Worm (Caenorhabditis elegans): ENCODE results near the gene swan-1.

DNA sequence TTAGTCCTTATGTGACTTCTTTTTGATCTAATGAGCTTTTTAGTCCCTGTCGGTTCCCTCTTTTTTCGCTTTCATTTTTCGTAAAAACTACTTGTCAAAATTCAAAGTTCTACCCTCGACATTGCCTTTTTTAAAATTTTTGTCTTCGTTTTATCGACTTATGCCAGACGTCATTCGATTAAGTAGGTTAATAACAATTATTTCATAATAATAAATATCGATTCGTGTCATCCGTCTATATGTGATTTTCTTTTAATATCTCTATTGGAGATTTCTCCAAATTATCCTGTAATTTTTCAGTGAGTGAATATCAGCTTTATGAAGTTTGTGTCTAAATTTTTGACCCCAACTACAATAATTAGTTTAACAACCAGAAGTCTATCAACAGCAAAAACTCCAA is 15.7 kb upstream of the swan-1 start, which contains the start of gene hpo-31:
- no peak for TF ChIP-seq egl-27 (tag; optimal IDR thresholded peaks at IDR 0.05)
- no peak for TF ChIP-seq nhr-84 (tag; optimal IDR thresholded peaks at IDR 0.05)
- TF ChIP-seq lin-39 (tag; optimal IDR thresholded peaks at IDR 0.05) = no peak
